Worm (Caenorhabditis elegans) whole organism, young adult: ENCODE measurements around the gene clc-20.

Experiments
- B0336.3 ChIP-seq: fragments of 200-800 bp; sonication (Bioruptor generic); IDR thresholded peaks from 2 replicates; pipeline ENCODE4 v1.3.6; 2022; ENCODE audit warnings: missing genetic modification characterization, missing compliant biosample characterization
- C17E4.6 ChIP-seq: fragments of 200-800 bp; sonication (Bioruptor generic); IDR thresholded peaks from 2 replicates; pipeline ENCODE4 v1.3.6; 2022; ENCODE audit warnings: missing genetic modification reagents, missing genetic modification characterization, missing compliant biosample characterization
- F39B2.1 ChIP-seq: fragments of 200-800 bp; sonication (Bioruptor generic); IDR thresholded peaks from 2 replicates; pipeline ENCODE4 v1.3.6; 2022; ENCODE audit warnings: missing genetic modification reagents, missing genetic modification characterization, missing compliant biosample characterization
- F49E8.2 ChIP-seq: sonication (generic microtip); optimal IDR thresholded peaks from 3 replicates; lab custom pipeline; 2017; ENCODE audit warnings: missing genetic modification characterization, mild to moderate bottlenecking, missing compliant biosample characterization, antibody characterized with exemption, moderate library complexity; ENCODE audit not compliant: insufficient read depth
- F55B11.4 ChIP-seq: sonication (generic microtip); optimal IDR thresholded peaks from 2 replicates; lab custom pipeline; 2016; ENCODE audit warnings: missing compliant biosample characterization, missing genetic modification characterization, borderline replicate concordance; ENCODE audit not compliant: insufficient read depth
- F57C9.4 ChIP-seq: sonication (generic microtip); optimal IDR thresholded peaks from 2 replicates; lab custom pipeline; 2017; ENCODE audit warnings: mild to moderate bottlenecking, missing genetic modification characterization, missing compliant biosample characterization
- Y53G8AR.9 ChIP-seq: fragments of 200-800 bp; sonication (Bioruptor generic); conservative IDR thresholded peaks from 2 replicates; pipeline ENCODE4 v1.3.6; 2022; ENCODE audit warnings: missing genetic modification reagents, missing genetic modification characterization, missing compliant biosample characterization
- Y95B8A.8 ChIP-seq: fragments of 200-800 bp; sonication (Bioruptor generic); IDR thresholded peaks from 2 replicates; pipeline ENCODE4 v1.3.6; 2022; ENCODE audit warnings: missing genetic modification reagents, missing genetic modification characterization, missing compliant biosample characterization
- ZK185.1 ChIP-seq: sonication (generic microtip); optimal IDR thresholded peaks from 2 replicates; lab custom pipeline; 2016; ENCODE audit warnings: mild to moderate bottlenecking, missing genetic modification characterization, missing compliant biosample characterization; ENCODE audit not compliant: poor library complexity, severe bottlenecking
- ama-1 ChIP-seq, 3 experiments: fragments of 150-350 bp in 1 of 3; sonication (generic microtip) in 2 of 3; optimal IDR thresholded peaks; 2 replicates each; lab custom pipeline; 2014 to 2018; ENCODE audit warnings: missing biosample characterization in 2 of 3, missing genetic modification characterization in 2 of 3, missing genetic modification reagents in 2 of 3
- aptf-3 ChIP-seq: fragments of 200-800 bp; sonication (Bioruptor generic); IDR thresholded peaks from 2 replicates; pipeline ENCODE4 v1.3.6; 2022; ENCODE audit warnings: missing genetic modification characterization, missing compliant biosample characterization
- athp-1 ChIP-seq: sonication (generic microtip); optimal IDR thresholded peaks from 2 replicates; lab custom pipeline; 2017; ENCODE audit warnings: mild to moderate bottlenecking, missing genetic modification characterization, missing compliant biosample characterization
- attf-5 ChIP-seq: fragments of 200-800 bp; sonication (Bioruptor generic); optimal IDR thresholded peaks from 2 replicates; lab custom pipeline; 2018; ENCODE audit warnings: mild to moderate bottlenecking, missing genetic modification characterization, missing compliant biosample characterization
- attf-6 ChIP-seq: fragments of 200-800 bp; sonication (Bioruptor generic); IDR thresholded peaks from 2 replicates; pipeline ENCODE4 v1.3.6; 2022; ENCODE audit warnings: missing genetic modification reagents, missing genetic modification characterization, missing compliant biosample characterization
- ccch-3 ChIP-seq: fragments of 200-800 bp; sonication (Bioruptor generic); optimal IDR thresholded peaks from 2 replicates; lab custom pipeline; 2018; ENCODE audit warnings: mild to moderate bottlenecking, missing genetic modification characterization, missing compliant biosample characterization
- cebp-2 ChIP-seq: fragments of 200-800 bp; sonication (Bioruptor generic); IDR thresholded peaks from 2 replicates; pipeline ENCODE4 v1.3.6; 2022; ENCODE audit warnings: missing genetic modification characterization, missing compliant biosample characterization
- ceh-91 ChIP-seq: fragments of 200-800 bp; sonication (Bioruptor generic); IDR thresholded peaks from 2 replicates; pipeline ENCODE4 v1.3.6; 2022; ENCODE audit warnings: missing genetic modification reagents, missing genetic modification characterization, missing compliant biosample characterization
- die-1 ChIP-seq: sonication (generic microtip); optimal IDR thresholded peaks from 2 replicates; lab custom pipeline; 2016; ENCODE audit warnings: missing genotype, mild to moderate bottlenecking, missing genetic modification characterization, missing compliant biosample characterization
- dox-1 ChIP-seq: fragments of 200-800 bp; sonication (Bioruptor generic); IDR thresholded peaks from 2 replicates; pipeline ENCODE4 v1.3.6; 2022; ENCODE audit warnings: missing genetic modification reagents, missing genetic modification characterization, missing compliant biosample characterization
- ekl-4 ChIP-seq: fragments of 200-800 bp; sonication (Bioruptor generic); IDR thresholded peaks from 2 replicates; pipeline ENCODE4 v1.3.6; 2022; ENCODE audit warnings: missing genetic modification reagents, missing genetic modification characterization, missing compliant biosample characterization
- hrde-1 ChIP-seq: sonication (generic microtip); optimal IDR thresholded peaks from 2 replicates; lab custom pipeline; 2016; ENCODE audit warnings: missing genetic modification characterization, mild to moderate bottlenecking, missing compliant biosample characterization, moderate library complexity, missing genotype, missing genetic modification reagents, borderline replicate concordance
- hsf-1 ChIP-seq: fragments of 200-800 bp; sonication (Bioruptor generic); IDR thresholded peaks from 2 replicates; pipeline ENCODE4 v1.3.6; 2022; ENCODE audit warnings: missing genetic modification reagents, missing genetic modification characterization, missing compliant biosample characterization
- let-526 ChIP-seq: fragments of 200-800 bp; sonication (Bioruptor generic); IDR thresholded peaks from 2 replicates; pipeline ENCODE4 v1.3.6; 2022; ENCODE audit warnings: missing genetic modification reagents, missing genetic modification characterization, missing compliant biosample characterization
- let-607 ChIP-seq, 2 experiments: fragments of 200-800 bp in 1 of 2; sonication (Bioruptor generic) in 1 of 2; sonication (generic microtip) in 1 of 2; optimal IDR thresholded peaks; 2 replicates each; lab custom pipeline; 2016 to 2018; ENCODE audit warnings: mild to moderate bottlenecking in 2 of 2, missing compliant biosample characterization in 2 of 2, missing genetic modification characterization in 2 of 2, moderate library complexity in 2 of 2, missing genotype in 1 of 2
- lin-35 ChIP-seq, 3 experiments: fragments of 150-350 bp in 2 of 3; sonication (generic microtip) in 1 of 3; optimal IDR thresholded peaks; 2 replicates each; lab custom pipeline; 2014 to 2018; ENCODE audit warnings: missing biosample characterization in 3 of 3, missing genetic modification characterization in 3 of 3, missing genetic modification reagents in 3 of 3
- lin-40 ChIP-seq: sonication (generic microtip); optimal IDR thresholded peaks from 2 replicates; lab custom pipeline; 2016; ENCODE audit warnings: missing genetic modification characterization, mild to moderate bottlenecking, missing compliant biosample characterization, missing genotype, missing genetic modification reagents
- lin-54 ChIP-seq: fragments of 200-800 bp; sonication (Bioruptor generic); optimal IDR thresholded peaks from 2 replicates; lab custom pipeline; 2018; ENCODE audit warnings: mild to moderate bottlenecking, missing genetic modification characterization, missing compliant biosample characterization
- lsl-1 ChIP-seq: fragments of 200-800 bp; sonication (Bioruptor generic); optimal IDR thresholded peaks from 2 replicates; lab custom pipeline; 2018; ENCODE audit warnings: mild to moderate bottlenecking, missing genetic modification characterization, moderate library complexity, missing compliant biosample characterization
- madf-10 ChIP-seq: sonication (generic microtip); optimal IDR thresholded peaks from 2 replicates; lab custom pipeline; 2016; ENCODE audit warnings: mild to moderate bottlenecking, missing genetic modification characterization, missing compliant biosample characterization
- madf-3 ChIP-seq: fragments of 200-800 bp; sonication (Bioruptor generic); IDR thresholded peaks from 2 replicates; pipeline ENCODE4 v1.3.6; 2022; ENCODE audit warnings: missing genetic modification reagents, missing genetic modification characterization, missing compliant biosample characterization
- nfya-2 ChIP-seq: fragments of 200-800 bp; sonication (Bioruptor generic); IDR thresholded peaks from 2 replicates; pipeline ENCODE4 v1.3.6; 2022; ENCODE audit warnings: missing genetic modification reagents, missing genetic modification characterization, missing compliant biosample characterization
- nfyb-1 ChIP-seq: fragments of 200-800 bp; sonication (Bioruptor generic); IDR thresholded peaks from 2 replicates; pipeline ENCODE4 v1.3.6; 2022; ENCODE audit warnings: missing genetic modification reagents, missing genetic modification characterization, missing compliant biosample characterization
- pbrm-1 ChIP-seq: fragments of 200-800 bp; sonication (Bioruptor generic); IDR thresholded peaks from 2 replicates; pipeline ENCODE4 v1.3.6; 2022; ENCODE audit warnings: missing genetic modification reagents, missing genetic modification characterization, missing compliant biosample characterization
- rpc-1 ChIP-seq, 2 experiments: fragments of 150-350 bp in 1 of 2; sonication (generic microtip) in 1 of 2; optimal IDR thresholded peaks; 2 replicates each; lab custom pipeline; 2014 to 2018; ENCODE audit warnings: missing biosample characterization in 1 of 2, missing genetic modification characterization in 1 of 2, missing genetic modification reagents in 1 of 2, missing genotype in 1 of 2
- sdz-38 ChIP-seq: sonication (generic microtip); optimal IDR thresholded peaks from 2 replicates; lab custom pipeline; 2016; ENCODE audit warnings: missing genotype, missing genetic modification characterization, missing compliant biosample characterization
- snpc-3.4 ChIP-seq: sonication (generic microtip); optimal IDR thresholded peaks from 2 replicates; lab custom pipeline; 2017; ENCODE audit warnings: missing genetic modification characterization, mild to moderate bottlenecking, missing compliant biosample characterization, antibody characterized with exemption, moderate library complexity, missing genotype, missing genetic modification reagents
- snpc-4 ChIP-seq, 5 experiments: fragments of 150-350 bp in 1 of 5; sonication (generic microtip) in 4 of 5; optimal IDR thresholded peaks; 2 replicates each; lab custom pipeline; 2014 to 2018; ENCODE audit warnings: missing genetic modification characterization in 5 of 5, missing biosample characterization in 3 of 5, antibody characterized with exemption in 2 of 5, mild to moderate bottlenecking in 2 of 5, missing compliant biosample characterization in 2 of 5, missing genotype in 2 of 5, moderate library complexity in 2 of 5, missing genetic modification reagents in 1 of 5
- unc-130 ChIP-seq: sonication (generic microtip); optimal IDR thresholded peaks from 2 replicates; lab custom pipeline; 2016; ENCODE audit warnings: missing genetic modification reagents, missing genetic modification characterization, missing compliant biosample characterization
- xnd-1 ChIP-seq: sonication (generic microtip); optimal IDR thresholded peaks from 2 replicates; lab custom pipeline; 2016; ENCODE audit warnings: missing genotype, missing genetic modification reagents, missing genetic modification characterization, missing compliant biosample characterization
- zim-3 ChIP-seq: sonication (generic microtip); optimal IDR thresholded peaks from 2 replicates; lab custom pipeline; 2017; ENCODE audit warnings: mild to moderate bottlenecking, missing genetic modification characterization, moderate library complexity, missing compliant biosample characterization
- ztf-26 ChIP-seq: sonication (generic microtip); optimal IDR thresholded peaks from 2 replicates; lab custom pipeline; 2017; ENCODE audit warnings: missing genetic modification characterization, missing compliant biosample characterization
- ztf-3 ChIP-seq: fragments of 200-800 bp; sonication (Bioruptor generic); optimal IDR thresholded peaks from 2 replicates; lab custom pipeline; 2018; ENCODE audit warnings: mild to moderate bottlenecking, missing genetic modification characterization, missing compliant biosample characterization

clc-20 gene

ce11 chrIII:879634-880033, 7.3 kb downstream of the clc-20 start, which contains the start of the genes T24C4.5 and ucr-2.3:
Gene T24C4.5, minus strand, starts transcription at chrIII:879734.
Gene ucr-2.3, plus strand, starts transcription at chrIII:879860.
- no peak for TF ChIP-seq let-526 (GFP tag; lab: Robert Waterston, UW)
- no peak for TF ChIP-seq aptf-3
- TF ChIP-seq zim-3 (tag; lab: Kevin White, UChicago) = no peak
- TF ChIP-seq F39B2.1 (GFP tag; lab: Robert Waterston, UW) = no peak
- TF ChIP-seq ztf-3 (GFP tag; lab: Kevin White, UChicago) = no peak
- TF ChIP-seq unc-130 (GFP tag; lab: Kevin White, UChicago) = no peak

- TF ChIP-seq nfya-2 (GFP tag; lab: Robert Waterston, UW) (no peak), rpc-1 (optimal IDR thresholded peaks at IDR 0.05; lab: Kevin White, UChicago) (no peak), rpc-1 (tag; optimal IDR thresholded peaks at IDR 0.05; lab: Kevin White, UChicago) (no peak), F55B11.4 (tag; lab: Kevin White, UChicago) (no peak), hrde-1 (no peak), attf-5 (no peak), ekl-4 (GFP tag; lab: Robert Waterston, UW) (peak; percentile 46; the same call in 1 of the 2 replicates), let-607 (tag; optimal IDR thresholded peaks at IDR 0.05; lab: Kevin White, UChicago) (no peak), lsl-1 (no peak), attf-6 (GFP tag; lab: Robert Waterston, UW) (0 out of 2 replicates have a peak, but pooled peaks have one; percentile 49), nfyb-1 (GFP tag; lab: Robert Waterston, UW) (peak; percentile 54; the same call in 1 of the 2 replicates), hsf-1 (GFP tag; lab: Robert Waterston, UW) (0 out of 2 replicates have a peak, but pooled peaks have one; percentile 13), F57C9.4 (no peak), cebp-2 (GFP tag; lab: Robert Waterston, UW) (no peak), sdz-38 (tag; lab: Kevin White, UChicago) (no peak), madf-10 (tag; lab: Kevin White, UChicago) (no peak), snpc-4 (GFP tag; optimal IDR thresholded peaks at IDR 0.05; lab: Kevin White, UChicago) (no peak), snpc-4 (tag; optimal IDR thresholded peaks at IDR 0.05; lab: Kevin White, UChicago) (no peak), dox-1 (GFP tag; lab: Robert Waterston, UW) (no peak), xnd-1 (tag; lab: Kevin White, UChicago) (no peak), lin-40 (tag; lab: Kevin White, UChicago) (no peak)
Observed at ce11 chrIII:880840-881239, 8.5 kb downstream of the clc-20 start.

ce11 chrIII:881460-881859, 9.1 kb downstream of the clc-20 start:
- TF ChIP-seq madf-3 (GFP tag; lab: Robert Waterston, UW) (peak; percentile 76; the same call in 1 of the 2 replicates), hrde-1 (peak; percentile 25), ceh-91 (no peak), ZK185.1 (tag; lab: Kevin White, UChicago) (peak; percentile 16), Y95B8A.8 (peak; percentile 69; the same call in 1 of the 2 replicates), lin-35 (GFP tag; optimal IDR thresholded peaks at IDR 0.05; lab: Kevin White, UChicago) (no peak), dox-1 (GFP tag; lab: Robert Waterston, UW) (peak; percentile 19; the same call in 1 of the 2 replicates), ekl-4 (GFP tag; lab: Robert Waterston, UW) (peak; percentile 52), snpc-3.4 (tag; lab: Kevin White, UChicago) (peak; percentile 39), die-1 (tag; lab: Kevin White, UChicago) (peak; percentile 5), C17E4.6 (GFP tag; lab: Robert Waterston, UW) (no peak), athp-1 (tag; lab: Kevin White, UChicago) (peak; percentile 78), pbrm-1 (GFP tag; lab: Robert Waterston, UW) (peak; percentile 29; the same call in 1 of the 2 replicates), ztf-26 (tag; lab: Kevin White, UChicago) (no peak), lin-54 (GFP tag; lab: Kevin White, UChicago) (peak; percentile 22), Y53G8AR.9 (GFP tag; lab: Robert Waterston, UW) (0 out of 2 replicates have a peak, but pooled peaks have one; percentile 43), ccch-3 (no peak), attf-6 (GFP tag; lab: Robert Waterston, UW) (0 out of 2 replicates have a peak, but pooled peaks have one; percentile 9), ama-1 (optimal IDR thresholded peaks at IDR 0.05; lab: Kevin White, UChicago) (no peak), ama-1 (GFP tag; optimal IDR thresholded peaks at IDR 0.05; lab: Kevin White, UChicago) (peak in 1 of 2 experiments; percentile 66), F49E8.2 (tag; lab: Kevin White, UChicago) (peak; percentile 86), B0336.3 (GFP tag; lab: Robert Waterston, UW) (peak; percentile 70)
